Fruit fly (Drosophila melanogaster): Measurements from ENCODE around the gene CG4440.

The CG4440 gene

dm6 chr2L:16285692-16286359 lies 43.9 kb upstream of the CG4440 start:
- TF ChIP-seq Pif1A (GFP tag; optimal IDR thresholded peaks at IDR 0.05): peak; percentile 77
- peak; percentile 83 for TF ChIP-seq CG34367 (tag; optimal IDR thresholded peaks at IDR 0.05)
- peak; percentile 22 for TF ChIP-seq D1 (tag; optimal IDR thresholded peaks at IDR 0.05)
- no peak for TF ChIP-seq rn (GFP tag; IDR thresholded peaks at IDR 0.05)
- TF ChIP-seq gl (tag; optimal IDR thresholded peaks at IDR 0.05): peak; percentile 70
- peak; percentile 92 for TF ChIP-seq CG17806 (tag; optimal IDR thresholded peaks at IDR 0.05)
- peak; percentile 87 for TF ChIP-seq CG9948 (tag; optimal IDR thresholded peaks at IDR 0.05)
- TF ChIP-seq Pif1B (GFP tag; optimal IDR thresholded peaks at IDR 0.05): peak; percentile 87
- peak; percentile 83 for TF ChIP-seq CG8301 (tag; optimal IDR thresholded peaks at IDR 0.05)
- TF ChIP-seq Snoo (tag; optimal IDR thresholded peaks at IDR 0.05): peak; percentile 86
- TF ChIP-seq CG4496 (GFP tag; IDR thresholded peaks at IDR 0.05): no peak
- peak; percentile 86 for TF ChIP-seq CG14655 (GFP tag; optimal IDR thresholded peaks at IDR 0.05)
- TF ChIP-seq CG10348 (GFP tag; IDR thresholded peaks at IDR 0.05): no peak
- peak; percentile 39 for TF ChIP-seq CG13204 (GFP tag; optimal IDR thresholded peaks at IDR 0.05)
- TF ChIP-seq EcR (GFP tag; optimal IDR thresholded peaks at IDR 0.05): no peak
- TF ChIP-seq CG15710 (tag; optimal IDR thresholded peaks at IDR 0.05): peak; percentile 84
- peak; percentile 90 for TF ChIP-seq CG8159 (tag; optimal IDR thresholded peaks at IDR 0.05)
- no peak for TF ChIP-seq fd96Ca (GFP tag; IDR thresholded peaks at IDR 0.05)
- no peak for TF ChIP-seq Ets98B (GFP tag; IDR thresholded peaks at IDR 0.05)
- no peak for TF ChIP-seq CG32121 (GFP tag; IDR thresholded peaks at IDR 0.05)

DNA sequence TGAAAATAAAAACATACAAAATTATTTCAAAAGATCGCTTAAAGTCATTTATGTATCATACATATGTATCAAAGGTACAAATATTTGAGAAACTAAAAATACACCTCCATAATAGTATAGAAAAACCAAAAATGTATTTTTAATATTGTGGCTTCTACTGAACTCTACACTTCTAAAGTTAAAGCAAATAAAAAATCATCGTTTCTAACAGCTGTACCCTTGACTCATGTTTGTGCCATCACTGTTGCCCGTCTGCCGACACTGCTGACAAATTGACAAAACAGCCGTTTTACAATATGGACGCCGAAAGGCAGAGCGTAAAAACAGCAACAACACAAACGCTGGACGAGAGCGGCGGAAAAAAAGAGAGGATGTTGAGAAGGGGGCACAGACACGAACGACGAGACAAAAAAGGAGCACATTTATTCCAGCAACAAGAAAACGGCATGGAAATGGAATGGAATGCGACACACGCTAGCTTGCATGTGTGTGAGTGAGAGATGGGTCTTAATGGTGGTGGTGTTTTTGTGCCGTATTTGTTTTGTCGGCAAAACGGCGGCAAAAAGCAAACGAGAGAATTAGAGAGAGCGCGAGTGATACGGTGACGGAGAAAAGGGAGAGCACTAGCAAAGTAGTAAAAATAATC lies 43.2 kb upstream of the CG4440 start:
- peak; percentile 81 for TF ChIP-seq CG14655 (GFP tag; optimal IDR thresholded peaks at IDR 0.05)
- peak; percentile 79 for TF ChIP-seq Pif1B (GFP tag; optimal IDR thresholded peaks at IDR 0.05)
- TF ChIP-seq CG8159 (tag; optimal IDR thresholded peaks at IDR 0.05): peak; percentile 80
- TF ChIP-seq Snoo (tag; optimal IDR thresholded peaks at IDR 0.05): peak; percentile 49
- no peak for TF ChIP-seq D1 (tag; optimal IDR thresholded peaks at IDR 0.05)
- no peak for TF ChIP-seq rn (GFP tag; IDR thresholded peaks at IDR 0.05)
- peak; percentile 74 for TF ChIP-seq CG9948 (tag; optimal IDR thresholded peaks at IDR 0.05)
- no peak for TF ChIP-seq CG12605 (GFP tag; IDR thresholded peaks at IDR 0.05)
- TF ChIP-seq Pif1A (GFP tag; optimal IDR thresholded peaks at IDR 0.05): peak; percentile 83
- TF ChIP-seq Ets98B (GFP tag; IDR thresholded peaks at IDR 0.05): no peak
- TF ChIP-seq fd96Ca (GFP tag; IDR thresholded peaks at IDR 0.05): no peak
- TF ChIP-seq CG17806 (tag; optimal IDR thresholded peaks at IDR 0.05): peak; percentile 75
- TF ChIP-seq EcR (GFP tag; optimal IDR thresholded peaks at IDR 0.05): peak; percentile 57
- no peak for TF ChIP-seq CG4496 (GFP tag; IDR thresholded peaks at IDR 0.05)
- no peak for TF ChIP-seq CG10348 (GFP tag; IDR thresholded peaks at IDR 0.05)
- TF ChIP-seq CG8301 (tag; optimal IDR thresholded peaks at IDR 0.05): peak; percentile 79
- peak; percentile 71 for TF ChIP-seq CG13204 (GFP tag; optimal IDR thresholded peaks at IDR 0.05)
- peak; percentile 60 for TF ChIP-seq CG34367 (tag; optimal IDR thresholded peaks at IDR 0.05)
- peak; percentile 76 for TF ChIP-seq gl (tag; optimal IDR thresholded peaks at IDR 0.05)
- peak; percentile 62 for TF ChIP-seq CG15710 (tag; optimal IDR thresholded peaks at IDR 0.05)
- no peak for TF ChIP-seq CG32121 (GFP tag; IDR thresholded peaks at IDR 0.05)

DNA sequence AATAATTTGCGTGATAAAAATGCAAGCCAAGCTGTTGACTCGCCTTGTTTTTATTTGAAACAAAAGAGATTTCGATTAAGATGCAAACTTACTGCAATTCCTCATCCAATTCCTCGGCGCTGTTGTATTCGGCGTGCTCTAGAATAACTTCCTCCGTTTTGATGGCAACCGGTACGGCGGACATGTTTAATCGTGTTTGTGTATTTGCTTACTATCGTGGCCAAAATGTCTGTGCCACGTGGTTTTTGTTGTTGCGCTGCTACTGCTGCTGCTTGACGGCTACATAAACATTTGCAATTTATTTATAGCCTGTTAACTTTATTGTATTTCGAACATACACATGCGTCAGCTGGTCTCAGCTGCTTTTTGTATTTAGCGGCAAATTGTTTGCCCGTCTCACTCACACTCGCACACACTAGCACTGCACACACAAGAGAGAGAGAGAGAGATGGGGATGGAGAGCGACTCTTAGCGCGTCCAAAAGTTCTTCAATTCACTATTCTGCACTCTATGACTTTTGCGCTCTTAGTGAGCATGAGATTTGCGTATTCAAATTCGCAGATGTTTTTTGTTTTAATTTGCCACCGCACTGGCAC lies 42.6 kb upstream of the CG4440 start:
- TF ChIP-seq EcR (GFP tag; optimal IDR thresholded peaks at IDR 0.05): no peak
- no peak for TF ChIP-seq Ets98B (GFP tag; IDR thresholded peaks at IDR 0.05)
- TF ChIP-seq CG32121 (GFP tag; IDR thresholded peaks at IDR 0.05): no peak
- no peak for TF ChIP-seq CG8159 (tag; optimal IDR thresholded peaks at IDR 0.05)
- no peak for TF ChIP-seq Pif1A (GFP tag; optimal IDR thresholded peaks at IDR 0.05)
- TF ChIP-seq CG12605 (GFP tag; IDR thresholded peaks at IDR 0.05): no peak
- TF ChIP-seq fd96Ca (GFP tag; IDR thresholded peaks at IDR 0.05): no peak
- no peak for TF ChIP-seq CG9948 (tag; optimal IDR thresholded peaks at IDR 0.05)
- no peak for TF ChIP-seq CG34367 (tag; optimal IDR thresholded peaks at IDR 0.05)
- no peak for TF ChIP-seq CG4496 (GFP tag; IDR thresholded peaks at IDR 0.05)
- no peak for TF ChIP-seq CG17806 (tag; optimal IDR thresholded peaks at IDR 0.05)

DNA sequence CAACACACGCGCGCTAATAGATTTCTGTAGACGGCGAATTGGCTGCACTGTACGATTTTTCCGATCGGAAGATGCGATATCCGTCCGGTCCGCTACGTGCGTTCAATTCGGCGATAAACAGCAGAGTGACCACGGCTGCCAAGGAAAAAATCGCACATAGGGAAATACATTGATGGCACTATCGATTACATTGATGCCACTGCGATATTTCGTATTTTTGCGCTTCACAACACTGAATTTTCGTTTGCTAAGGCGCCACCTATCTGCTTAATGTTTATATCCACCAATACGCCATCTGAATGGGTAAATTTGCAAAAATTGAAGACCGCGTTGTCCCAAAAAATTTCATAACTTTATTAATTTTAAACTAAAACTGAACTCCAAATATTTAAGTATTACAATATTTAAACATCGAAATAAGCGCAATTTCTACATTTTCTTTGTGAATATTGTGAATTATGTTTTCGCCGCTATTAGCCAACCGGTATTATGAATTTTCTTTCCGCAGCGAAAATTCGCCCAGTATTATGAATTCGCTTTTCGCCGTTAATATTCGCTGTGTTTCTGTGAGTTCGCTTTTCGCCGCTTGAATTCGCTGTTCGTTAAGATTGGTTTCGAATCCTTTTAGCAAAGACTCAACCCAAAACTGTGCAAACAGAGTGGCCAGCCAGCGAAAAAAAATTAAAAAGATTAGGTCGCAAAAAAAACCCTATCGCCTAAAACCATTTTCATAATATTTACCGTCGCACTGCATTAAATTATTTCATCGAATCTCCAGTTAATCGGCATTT lies 41.9 kb upstream of the CG4440 start, which contains the start of the genes crp and pkaap:
crp (minus strand) TSS at position 129 of the 791 bp plus-strand sequence.
pkaap (plus strand) TSS at position 689 of the 791 bp plus-strand sequence.
- TF ChIP-seq D1 (tag; optimal IDR thresholded peaks at IDR 0.05) (no peak), CG17806 (tag; optimal IDR thresholded peaks at IDR 0.05) (peak; percentile 1), gl (tag; optimal IDR thresholded peaks at IDR 0.05) (peak; percentile 18), Pif1B (GFP tag; optimal IDR thresholded peaks at IDR 0.05) (peak; percentile 64), Snoo (tag; optimal IDR thresholded peaks at IDR 0.05) (peak; percentile 57), CG15710 (tag; optimal IDR thresholded peaks at IDR 0.05) (peak; percentile 12), CG13204 (GFP tag; optimal IDR thresholded peaks at IDR 0.05) (peak; percentile 48), CG10348 (GFP tag; IDR thresholded peaks at IDR 0.05) (no peak), EcR (GFP tag; optimal IDR thresholded peaks at IDR 0.05) (no peak), CG34367 (tag; optimal IDR thresholded peaks at IDR 0.05) (peak; percentile 34), CG8159 (tag; optimal IDR thresholded peaks at IDR 0.05) (peak; percentile 50)

DNA sequence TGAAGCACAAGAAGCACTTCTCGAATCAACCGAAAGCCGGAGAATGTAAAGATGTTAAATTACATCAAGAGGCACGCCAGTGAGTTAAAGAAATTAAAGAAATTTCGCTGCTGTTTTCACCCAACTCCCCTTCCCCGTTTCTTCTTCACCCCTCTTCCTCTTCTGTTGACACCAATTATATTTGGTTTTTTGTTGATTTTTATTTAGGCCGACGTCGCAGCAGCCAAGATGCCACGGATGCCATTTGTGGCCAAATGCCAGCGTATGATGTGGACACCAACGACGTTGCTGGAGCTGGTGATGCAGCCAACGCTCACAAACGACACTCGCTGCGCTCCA lies 41.4 kb upstream of the CG4440 start:
- TF ChIP-seq Snoo (tag; optimal IDR thresholded peaks at IDR 0.05): no peak
- TF ChIP-seq D1 (tag; optimal IDR thresholded peaks at IDR 0.05): no peak
- TF ChIP-seq rn (GFP tag; IDR thresholded peaks at IDR 0.05): no peak
- TF ChIP-seq Ets98B (GFP tag; IDR thresholded peaks at IDR 0.05): no peak
- TF ChIP-seq CG32121 (GFP tag; IDR thresholded peaks at IDR 0.05): no peak
- TF ChIP-seq CG4496 (GFP tag; IDR thresholded peaks at IDR 0.05): no peak
- no peak for TF ChIP-seq CG10348 (GFP tag; IDR thresholded peaks at IDR 0.05)
- TF ChIP-seq CG17806 (tag; optimal IDR thresholded peaks at IDR 0.05): no peak
- TF ChIP-seq CG34367 (tag; optimal IDR thresholded peaks at IDR 0.05): no peak
- no peak for TF ChIP-seq CG14655 (GFP tag; optimal IDR thresholded peaks at IDR 0.05)
- no peak for TF ChIP-seq EcR (GFP tag; optimal IDR thresholded peaks at IDR 0.05)
- TF ChIP-seq CG12605 (GFP tag; IDR thresholded peaks at IDR 0.05): no peak
- TF ChIP-seq CG13204 (GFP tag; optimal IDR thresholded peaks at IDR 0.05): no peak
- no peak for TF ChIP-seq fd96Ca (GFP tag; IDR thresholded peaks at IDR 0.05)
- no peak for TF ChIP-seq gl (tag; optimal IDR thresholded peaks at IDR 0.05)
- no peak for TF ChIP-seq CG8301 (tag; optimal IDR thresholded peaks at IDR 0.05)
- no peak for TF ChIP-seq CG15710 (tag; optimal IDR thresholded peaks at IDR 0.05)
- TF ChIP-seq CG9948 (tag; optimal IDR thresholded peaks at IDR 0.05): no peak
- TF ChIP-seq Pif1B (GFP tag; optimal IDR thresholded peaks at IDR 0.05): no peak
